Fruit fly (Drosophila melanogaster) whole organism, embryonic: ENCODE data around the gene THADA.

ENCODE experiments used
- ATbp ChIP-seq: fragments of 200-800 bp; sonication (Bioruptor generic); optimal IDR thresholded peaks from 2 replicates; lab custom pipeline; 2017; ENCODE audit warnings: missing biosample characterization, mild to moderate bottlenecking, missing genetic modification characterization, missing genetic modification reagents
- Atf6 ChIP-seq: fragments of 200-800 bp; sonication (Bioruptor generic); IDR thresholded peaks from 2 replicates; pipeline ENCODE4 v1.3.6; 2022; ENCODE audit warnings: missing biosample characterization, missing genetic modification characterization
- CG1647 ChIP-seq: fragments of 200-800 bp; sonication (Bioruptor generic); optimal IDR thresholded peaks from 3 replicates; lab custom pipeline; 2016; ENCODE audit warnings: missing biosample characterization, missing genetic modification characterization
- CG16813 ChIP-seq: fragments of 200-800 bp; sonication (Bioruptor generic); IDR thresholded peaks from 3 replicates; pipeline ENCODE4 v1.3.6; 2022; ENCODE audit warnings: missing biosample characterization, missing genetic modification characterization; ENCODE audit not compliant: partially characterized antibody
- CG16863 ChIP-seq: fragments of 200-800 bp; sonication (Bioruptor generic); optimal IDR thresholded peaks from 3 replicates; lab custom pipeline; 2016; ENCODE audit warnings: missing biosample characterization, missing genetic modification characterization
- CG17186 ChIP-seq: fragments of 200-800 bp; sonication (Bioruptor generic); optimal IDR thresholded peaks from 3 replicates; lab custom pipeline; 2017; ENCODE audit warnings: missing biosample characterization, missing genetic modification reagents, missing genetic modification characterization
- CG17361 ChIP-seq: fragments of 200-800 bp; sonication (Bioruptor generic); IDR thresholded peaks from 3 replicates; pipeline ENCODE4 v1.3.6; 2022; ENCODE audit warnings: missing biosample characterization, missing genetic modification characterization
- CG17912 ChIP-seq: fragments of 200-800 bp; sonication (Bioruptor generic); optimal IDR thresholded peaks from 2 replicates; lab custom pipeline; 2018; ENCODE audit warnings: missing biosample characterization, mild to moderate bottlenecking, missing genetic modification characterization
- CG18011 ChIP-seq: fragments of 200-800 bp; sonication (Bioruptor generic); optimal IDR thresholded peaks from 2 replicates; lab custom pipeline; 2017; ENCODE audit warnings: missing biosample characterization, missing genetic modification characterization, mild to moderate bottlenecking, moderate library complexity, missing genotype
- CG2678 ChIP-seq: fragments of 200-800 bp; sonication (Bioruptor generic); optimal IDR thresholded peaks from 3 replicates; lab custom pipeline; 2019; ENCODE audit warnings: missing biosample characterization, mild to moderate bottlenecking, missing genetic modification characterization, moderate library complexity
- CG30020 ChIP-seq: fragments of 200-800 bp; optimal IDR thresholded peaks from 2 replicates; lab custom pipeline; 2019; ENCODE audit warnings: missing biosample characterization, mild to moderate bottlenecking, missing genetic modification characterization, moderate library complexity
- CG32532 ChIP-seq: fragments of 200-800 bp; sonication (Bioruptor generic); IDR thresholded peaks from 2 replicates; pipeline ENCODE4 v1.3.6; 2022; ENCODE audit warnings: missing biosample characterization, missing genetic modification characterization
- CG4328 ChIP-seq: fragments of 200-800 bp; sonication (Bioruptor generic); optimal IDR thresholded peaks from 3 replicates; lab custom pipeline; 2017; ENCODE audit warnings: missing biosample characterization, missing genetic modification reagents, missing genetic modification characterization
- CkIIα-i1 ChIP-seq: fragments of 200-800 bp; sonication (Bioruptor generic); IDR thresholded peaks from 2 replicates; pipeline ENCODE4 v1.3.6; 2022; ENCODE audit warnings: missing biosample characterization, missing genetic modification characterization
- H15 ChIP-seq: fragments of 200-800 bp; sonication (Bioruptor generic); IDR thresholded peaks from 3 replicates; pipeline ENCODE4 v1.3.6; 2022; ENCODE audit warnings: missing biosample characterization, missing genetic modification characterization
- Hey ChIP-seq: fragments of 200-800 bp; sonication (Bioruptor generic); optimal IDR thresholded peaks from 3 replicates; lab custom pipeline; 2018; ENCODE audit warnings: missing biosample characterization, mild to moderate bottlenecking, missing genetic modification characterization
- Kr ChIP-seq: fragments of 200-800 bp; sonication (Bioruptor generic); optimal IDR thresholded peaks from 2 replicates; lab custom pipeline; 2017; ENCODE audit warnings: missing biosample characterization, mild to moderate bottlenecking, missing genetic modification characterization
- Mrtf ChIP-seq: fragments of 200-800 bp; sonication (Bioruptor generic); IDR thresholded peaks from 3 replicates; pipeline ENCODE4 v1.3.6; 2022; ENCODE audit warnings: missing biosample characterization, missing genetic modification characterization
- NC2α ChIP-seq: fragments of 200-800 bp; sonication (Bioruptor generic); optimal IDR thresholded peaks from 2 replicates; lab custom pipeline; 2016; ENCODE audit warnings: missing biosample characterization, missing genetic modification characterization
- Ravus ChIP-seq: fragments of 200-800 bp; sonication (Bioruptor generic); IDR thresholded peaks from 2 replicates; pipeline ENCODE4 v1.3.6; 2022; ENCODE audit warnings: missing biosample characterization, missing genetic modification characterization
- Scr ChIP-seq: fragments of 200-800 bp; sonication (Bioruptor generic); IDR thresholded peaks from 2 replicates; pipeline ENCODE4 v1.3.6; 2022; ENCODE audit warnings: missing biosample characterization, missing genetic modification characterization; ENCODE audit not compliant: partially characterized antibody
- Stat92E ChIP-seq, 3 experiments: fragments of >200 bp in 2 of 3; fragments of 200-800 bp in 1 of 3; sonication (Bioruptor generic) in 1 of 3; optimal IDR thresholded peaks; 2 replicates each; lab custom pipeline; 2017 to 2019; ENCODE audit warnings: missing biosample characterization in 3 of 3, missing genetic modification characterization in 3 of 3, mild to moderate bottlenecking in 1 of 3, moderate library complexity in 1 of 3
- YL-1 ChIP-seq: fragments of 200-800 bp; sonication (Bioruptor generic); optimal IDR thresholded peaks from 3 replicates; lab custom pipeline; 2017; ENCODE audit warnings: missing biosample characterization, mild to moderate bottlenecking, missing genetic modification characterization
- ac ChIP-seq: fragments of 200-800 bp; sonication (Bioruptor generic); optimal IDR thresholded peaks from 3 replicates; lab custom pipeline; 2017; ENCODE audit warnings: missing biosample characterization, mild to moderate bottlenecking, missing genetic modification characterization
- ara ChIP-seq: fragments of 200-800 bp; sonication (Bioruptor generic); IDR thresholded peaks from 2 replicates; pipeline ENCODE4 v1.3.6; 2022; ENCODE audit warnings: missing biosample characterization, missing genetic modification characterization
- bcd ChIP-seq: fragments of 200-800 bp; sonication (Bioruptor generic); optimal IDR thresholded peaks from 2 replicates; lab custom pipeline; 2017; ENCODE audit warnings: missing biosample characterization, mild to moderate bottlenecking, missing genetic modification characterization
- bowl ChIP-seq: fragments of 200-800 bp; sonication (Bioruptor generic); IDR thresholded peaks from 2 replicates; pipeline ENCODE4 v1.3.6; 2022; ENCODE audit warnings: missing biosample characterization, missing genetic modification characterization
- caup ChIP-seq: fragments of 200-800 bp; sonication (Bioruptor generic); optimal IDR thresholded peaks from 3 replicates; lab custom pipeline; 2017; ENCODE audit warnings: missing biosample characterization, mild to moderate bottlenecking, missing genetic modification characterization, moderate library complexity; ENCODE audit not compliant: severe bottlenecking
- crol ChIP-seq: fragments of 200-800 bp; sonication (Bioruptor generic); IDR thresholded peaks from 2 replicates; pipeline ENCODE4 v1.3.6; 2022; ENCODE audit warnings: missing biosample characterization, missing genetic modification characterization
- dmrt99B ChIP-seq: fragments of 200-800 bp; sonication (Bioruptor generic); optimal IDR thresholded peaks from 2 replicates; lab custom pipeline; 2018; ENCODE audit warnings: missing biosample characterization, mild to moderate bottlenecking, missing genetic modification characterization, moderate library complexity
- ems ChIP-seq: fragments of 200-800 bp; sonication (Bioruptor generic); optimal IDR thresholded peaks from 3 replicates; lab custom pipeline; 2016; ENCODE audit warnings: missing biosample characterization, missing genetic modification characterization
- eyg ChIP-seq: fragments of 200-800 bp; sonication (Bioruptor generic); optimal IDR thresholded peaks from 3 replicates; lab custom pipeline; 2016; ENCODE audit warnings: missing biosample characterization, missing genetic modification characterization
- gce ChIP-seq: fragments of 200-800 bp; sonication (Bioruptor generic); IDR thresholded peaks from 3 replicates; pipeline ENCODE4 v1.3.6; 2022; ENCODE audit warnings: missing biosample characterization, missing genetic modification characterization
- gcm2 ChIP-seq: fragments of 200-800 bp; sonication (Bioruptor generic); optimal IDR thresholded peaks from 2 replicates; lab custom pipeline; 2016; ENCODE audit warnings: missing biosample characterization, missing genetic modification characterization
- gsb ChIP-seq: fragments of 200-800 bp; sonication (Bioruptor generic); IDR thresholded peaks from 2 replicates; pipeline ENCODE4 v1.3.6; 2022; ENCODE audit warnings: missing biosample characterization, missing genetic modification characterization
- hb ChIP-seq: fragments of 200-800 bp; sonication (Bioruptor generic); IDR thresholded peaks from 3 replicates; pipeline ENCODE4 v1.3.6; 2022; ENCODE audit warnings: missing biosample characterization, missing genetic modification characterization; ENCODE audit not compliant: partially characterized antibody
- klu ChIP-seq: fragments of 200-800 bp; sonication (Bioruptor generic); IDR thresholded peaks from 2 replicates; pipeline ENCODE4 v1.3.6; 2022; ENCODE audit warnings: missing biosample characterization, missing genetic modification characterization
- mld ChIP-seq: fragments of 200-800 bp; sonication (Bioruptor generic); IDR thresholded peaks from 3 replicates; pipeline ENCODE4 v1.3.6; 2022; ENCODE audit warnings: missing biosample characterization, missing genetic modification characterization; ENCODE audit not compliant: partially characterized antibody
- nau ChIP-seq: fragments of 200-800 bp; sonication (Bioruptor generic); optimal IDR thresholded peaks from 3 replicates; lab custom pipeline; 2017; ENCODE audit warnings: missing biosample characterization, mild to moderate bottlenecking, missing genetic modification characterization, missing genetic modification reagents
- p53 ChIP-seq: fragments of 200-800 bp; sonication (Bioruptor generic); optimal IDR thresholded peaks from 2 replicates; lab custom pipeline; 2016; ENCODE audit warnings: missing biosample characterization, missing genetic modification characterization
- peb ChIP-seq: fragments of 200-800 bp; sonication (Bioruptor generic); IDR thresholded peaks from 2 replicates; pipeline ENCODE4 v1.3.6; 2022; ENCODE audit warnings: missing biosample characterization, missing genetic modification characterization
- ranshi ChIP-seq: fragments of 200-800 bp; sonication (Bioruptor generic); IDR thresholded peaks from 2 replicates; pipeline ENCODE4 v1.3.6; 2022; ENCODE audit warnings: missing biosample characterization, missing genetic modification characterization
- shn ChIP-seq: fragments of 200-800 bp; sonication (Bioruptor generic); optimal IDR thresholded peaks from 3 replicates; lab custom pipeline; 2016; ENCODE audit warnings: missing biosample characterization, missing genetic modification characterization
- sr ChIP-seq: fragments of 200-800 bp; sonication (Bioruptor generic); IDR thresholded peaks from 3 replicates; pipeline ENCODE4 v1.3.6; 2022; ENCODE audit warnings: missing biosample characterization, missing genetic modification characterization
- ssp ChIP-seq: fragments of 200-800 bp; sonication (Bioruptor generic); IDR thresholded peaks from 2 replicates; pipeline ENCODE4 v1.3.6; 2022; ENCODE audit warnings: missing biosample characterization, missing genetic modification characterization
- tin ChIP-seq: fragments of 200-800 bp; sonication (Bioruptor generic); optimal IDR thresholded peaks from 3 replicates; lab custom pipeline; 2016; ENCODE audit warnings: missing biosample characterization, missing genetic modification characterization
- tio ChIP-seq: fragments of 200-800 bp; sonication (Bioruptor generic); optimal IDR thresholded peaks from 2 replicates; lab custom pipeline; 2017; ENCODE audit warnings: missing biosample characterization, missing genetic modification characterization, inconsistent platforms
- ttk ChIP-seq: fragments of 200-800 bp; sonication (Bioruptor generic); IDR thresholded peaks from 2 replicates; pipeline ENCODE4 v2.1.2; 2022; ENCODE audit warnings: missing biosample characterization, missing genetic modification characterization
- unpg ChIP-seq: fragments of 200-800 bp; sonication (Bioruptor generic); optimal IDR thresholded peaks from 3 replicates; lab custom pipeline; 2018; ENCODE audit warnings: missing biosample characterization, mild to moderate bottlenecking, missing genetic modification characterization, moderate library complexity
- wdn ChIP-seq: fragments of 200-800 bp; sonication (Bioruptor generic); IDR thresholded peaks from 2 replicates; pipeline ENCODE4 v1.3.6; 2022; ENCODE audit warnings: missing biosample characterization, missing genetic modification characterization

THADA gene

dm6 chrX:19865389-19866144, at the start of gene THADA:
THADA (minus strand) TSS chrX:19865524.
- TF ChIP-seq Kr (GFP tag; lab: Kevin White, UChicago), result no peak
- TF ChIP-seq NC2α (GFP tag; lab: Kevin White, UChicago), result no peak
- peak; percentile 38 for TF ChIP-seq tin (GFP tag; lab: Kevin White, UChicago)
- no peak for TF ChIP-seq YL-1 (GFP tag; lab: Kevin White, UChicago)
- TF ChIP-seq CG18011 (GFP tag; lab: Kevin White, UChicago), result no peak
- TF ChIP-seq shn, result no peak
- peak; percentile 91 for TF ChIP-seq CG17186 (GFP tag; lab: Kevin White, UChicago)
- peak; percentile 27 for TF ChIP-seq CG16863 (GFP tag; lab: Kevin White, UChicago)
- no peak for TF ChIP-seq sr (GFP tag; lab: Robert Waterston, UW)
- TF ChIP-seq klu (GFP tag; lab: Robert Waterston, UW), result no peak
- TF ChIP-seq Mrtf (GFP tag; lab: Robert Waterston, UW), result no peak
- TF ChIP-seq CG30020, result no peak
- TF ChIP-seq Atf6 (GFP tag; lab: Robert Waterston, UW), result peak; percentile 18; the same call in 1 of the 2 replicates
- TF ChIP-seq CkIIα-i1 (GFP tag; lab: Robert Waterston, UW), result no peak
- TF ChIP-seq CG17912 (GFP tag; lab: Kevin White, UChicago), result no peak
- TF ChIP-seq hb (GFP tag; lab: Robert Waterston, UW), result peak; percentile 93
- TF ChIP-seq wdn (GFP tag; lab: Robert Waterston, UW), result no peak
- TF ChIP-seq gcm2 (GFP tag; lab: Kevin White, UChicago), result no peak
- no peak for TF ChIP-seq eyg (GFP tag; lab: Kevin White, UChicago)
- TF ChIP-seq CG2678, result no peak
- TF ChIP-seq CG4328 (GFP tag; lab: Kevin White, UChicago), result no peak
- TF ChIP-seq bowl (GFP tag; lab: Robert Waterston, UW), result no peak
- no peak for TF ChIP-seq Hey
- TF ChIP-seq gsb, result no peak
- no peak for TF ChIP-seq ttk (GFP tag; lab: Robert Waterston, UW)
- peak; percentile 84 for TF ChIP-seq mld
- TF ChIP-seq ranshi, result no peak
- TF ChIP-seq caup (GFP tag; lab: Kevin White, UChicago), result no peak
- peak; percentile 96 for TF ChIP-seq CG16813 (GFP tag; lab: Robert Waterston, UW)
- no peak for TF ChIP-seq tio (GFP tag; lab: Kevin White, UChicago)
- TF ChIP-seq CG17361, result no peak; the same call in 2 of the 3 replicates
- no peak for TF ChIP-seq Ravus (GFP tag; lab: Robert Waterston, UW)
- peak; percentile 40 for TF ChIP-seq bcd (GFP tag; lab: Kevin White, UChicago)
- no peak for TF ChIP-seq unpg (GFP tag; lab: Kevin White, UChicago)
- TF ChIP-seq p53 (GFP tag; lab: Kevin White, UChicago), result peak; percentile 36
- TF ChIP-seq ara (GFP tag; lab: Robert Waterston, UW), result no peak
- no peak; the same call in 1 of the 2 replicates for TF ChIP-seq ssp (GFP tag; lab: Robert Waterston, UW)
- peak; percentile 91 for TF ChIP-seq Scr (GFP tag; lab: Robert Waterston, UW)
- no peak for TF ChIP-seq ATbp (GFP tag; lab: Kevin White, UChicago)
- TF ChIP-seq CG1647 (GFP tag; lab: Kevin White, UChicago), result peak; percentile 11
- 0 out of 2 replicates have a peak, but pooled peaks have one; percentile 36 for TF ChIP-seq peb (GFP tag; lab: Robert Waterston, UW)
- no peak for TF ChIP-seq Stat92E (GFP tag; optimal IDR thresholded peaks at IDR 0.05; lab: Kevin White, UChicago)
- TF ChIP-seq crol (GFP tag; lab: Robert Waterston, UW), result no peak; the same call in 1 of the 2 replicates
- TF ChIP-seq H15, result no peak
- no peak for TF ChIP-seq nau (GFP tag; lab: Kevin White, UChicago)
- TF ChIP-seq CG32532 (GFP tag; lab: Robert Waterston, UW), result no peak; the same call in 1 of the 2 replicates
- TF ChIP-seq gce (GFP tag; lab: Robert Waterston, UW), result no peak
- TF ChIP-seq ac (GFP tag; lab: Kevin White, UChicago), result no peak
- TF ChIP-seq dmrt99B (tag; lab: Kevin White, UChicago), result no peak
- no peak for TF ChIP-seq ems (GFP tag; lab: Kevin White, UChicago)
